Fruit fly (Drosophila melanogaster) whole organism, embryonic: ENCODE measurements around the gene CG33640.
A peak's percentile ranks its signal among the peaks of the same experiment; 100 is the strongest.

Source experiments
- Abd-B ChIP-seq: fragments of 200-800 bp; sonication (Bioruptor generic); optimal IDR thresholded peaks from 2 replicates; lab custom pipeline; 2018; ENCODE audit warnings: missing biosample characterization, mild to moderate bottlenecking, missing genetic modification characterization, moderate library complexity
- Ada2b ChIP-seq: fragments of 200-800 bp; sonication (Bioruptor generic); IDR thresholded peaks from 2 replicates; pipeline ENCODE4 v1.3.6; 2022; ENCODE audit warnings: missing biosample characterization, missing genetic modification characterization
- Blimp-1 ChIP-seq: fragments of 200-800 bp; sonication (Bioruptor generic); optimal IDR thresholded peaks from 3 replicates; lab custom pipeline; 2018; ENCODE audit warnings: missing biosample characterization, missing genetic modification characterization, mild to moderate bottlenecking, moderate library complexity, missing genetic modification reagents
- CG10147 ChIP-seq: fragments of 200-800 bp; sonication (Bioruptor generic); optimal IDR thresholded peaks from 2 replicates; lab custom pipeline; 2019; ENCODE audit warnings: missing biosample characterization, mild to moderate bottlenecking, missing genetic modification characterization, moderate library complexity
- CG10543 ChIP-seq: fragments of 200-800 bp; sonication (Bioruptor generic); optimal IDR thresholded peaks from 3 replicates; lab custom pipeline; 2017; ENCODE audit warnings: missing biosample characterization, mild to moderate bottlenecking, missing genetic modification characterization, moderate library complexity
- CG11504 ChIP-seq: fragments of 200-800 bp; sonication (Bioruptor generic); optimal IDR thresholded peaks from 3 replicates; lab custom pipeline; 2019; ENCODE audit warnings: missing biosample characterization, mild to moderate bottlenecking, missing genetic modification characterization, moderate library complexity
- CG11560 ChIP-seq: fragments of 200-800 bp; sonication (Bioruptor generic); IDR thresholded peaks from 3 replicates; pipeline ENCODE4 v1.3.6; 2022; ENCODE audit warnings: missing biosample characterization, missing genetic modification characterization
- CG11695 ChIP-seq: fragments of 200-800 bp; sonication (Bioruptor generic); IDR thresholded peaks from 3 replicates; pipeline ENCODE4 v1.3.6; 2022; ENCODE audit warnings: missing biosample characterization, missing genetic modification characterization
- CG13894 ChIP-seq: fragments of 200-800 bp; sonication (Bioruptor generic); optimal IDR thresholded peaks from 3 replicates; lab custom pipeline; 2018; ENCODE audit warnings: missing biosample characterization, mild to moderate bottlenecking, missing genetic modification characterization, moderate library complexity
- CG1647 ChIP-seq: fragments of 200-800 bp; sonication (Bioruptor generic); optimal IDR thresholded peaks from 3 replicates; lab custom pipeline; 2016; ENCODE audit warnings: missing biosample characterization, missing genetic modification characterization
- CG17568 ChIP-seq: fragments of 200-800 bp; sonication (Bioruptor generic); optimal IDR thresholded peaks from 2 replicates; lab custom pipeline; 2018; ENCODE audit warnings: missing biosample characterization, mild to moderate bottlenecking, missing genetic modification characterization, moderate library complexity
- CG18619 ChIP-seq: fragments of 200-800 bp; sonication (Bioruptor generic); optimal IDR thresholded peaks from 3 replicates; lab custom pipeline; 2017; ENCODE audit warnings: missing biosample characterization, mild to moderate bottlenecking, missing genetic modification characterization
- CG3281 ChIP-seq: fragments of 200-800 bp; sonication (Bioruptor generic); optimal IDR thresholded peaks from 3 replicates; lab custom pipeline; 2017; ENCODE audit warnings: missing biosample characterization, mild to moderate bottlenecking, missing genetic modification characterization
- CG6765 ChIP-seq: fragments of 200-800 bp; sonication (Bioruptor generic); optimal IDR thresholded peaks from 3 replicates; lab custom pipeline; 2017; ENCODE audit warnings: missing biosample characterization, mild to moderate bottlenecking, missing genetic modification characterization
- CG7556 ChIP-seq: fragments of 200-800 bp; sonication (Bioruptor generic); optimal IDR thresholded peaks from 2 replicates; lab custom pipeline; 2017; ENCODE audit warnings: missing biosample characterization, mild to moderate bottlenecking, missing genetic modification characterization
- CG7745 ChIP-seq: fragments of 200-800 bp; sonication (Bioruptor generic); optimal IDR thresholded peaks from 2 replicates; lab custom pipeline; 2018; ENCODE audit warnings: missing biosample characterization, mild to moderate bottlenecking, missing genetic modification characterization, moderate library complexity
- CG7786 ChIP-seq: fragments of 200-800 bp; sonication (Bioruptor generic); optimal IDR thresholded peaks from 2 replicates; lab custom pipeline; 2016; ENCODE audit warnings: missing biosample characterization, missing genetic modification characterization
- CG7963 ChIP-seq: fragments of 200-800 bp; sonication (Bioruptor generic); IDR thresholded peaks from 3 replicates; pipeline ENCODE4 v1.3.6; 2022; ENCODE audit warnings: missing biosample characterization, missing genetic modification characterization; ENCODE audit not compliant: partially characterized antibody
- CG8089 ChIP-seq: fragments of 200-800 bp; sonication (Bioruptor generic); optimal IDR thresholded peaks from 3 replicates; lab custom pipeline; 2016; ENCODE audit warnings: missing biosample characterization, missing genetic modification characterization
- CG8388 ChIP-seq: fragments of 200-800 bp; sonication (Bioruptor generic); optimal IDR thresholded peaks from 2 replicates; lab custom pipeline; 2019; ENCODE audit warnings: missing biosample characterization, mild to moderate bottlenecking, missing genetic modification characterization, moderate library complexity
- CG9797 ChIP-seq: fragments of 200-800 bp; sonication (Bioruptor generic); optimal IDR thresholded peaks from 3 replicates; lab custom pipeline; 2018; ENCODE audit warnings: missing biosample characterization, mild to moderate bottlenecking, missing genetic modification characterization
- CG9817 ChIP-seq: fragments of 200-800 bp; sonication (Bioruptor generic); optimal IDR thresholded peaks from 2 replicates; lab custom pipeline; 2018; ENCODE audit warnings: missing biosample characterization, mild to moderate bottlenecking, missing genetic modification characterization, moderate library complexity
- CoRest ChIP-seq: fragments of 200-800 bp; sonication (Bioruptor generic); optimal IDR thresholded peaks from 3 replicates; lab custom pipeline; 2018; ENCODE audit warnings: missing biosample characterization, mild to moderate bottlenecking, missing genetic modification characterization, moderate library complexity
- Dll ChIP-seq: fragments of 200-800 bp; sonication (Bioruptor generic); IDR thresholded peaks from 4 replicates; pipeline ENCODE4 v1.3.6; 2022; ENCODE audit warnings: missing biosample characterization, missing genetic modification characterization; ENCODE audit not compliant: partially characterized antibody
- Hr51 ChIP-seq, 2 experiments: fragments of 200-800 bp; sonication (Bioruptor generic); optimal IDR thresholded peaks; 2 replicates in 1 of 2; 3 replicates in 1 of 2; lab custom pipeline; 2016 to 2018; ENCODE audit warnings: missing biosample characterization in 2 of 2, missing genetic modification characterization in 2 of 2, mild to moderate bottlenecking in 1 of 2, moderate library complexity in 1 of 2
- MESR4 ChIP-seq: fragments of 200-800 bp; sonication (Bioruptor generic); optimal IDR thresholded peaks from 2 replicates; lab custom pipeline; 2018; ENCODE audit warnings: missing biosample characterization, mild to moderate bottlenecking, missing genetic modification characterization, moderate library complexity
- Meics ChIP-seq: fragments of 200-800 bp; sonication (Bioruptor generic); optimal IDR thresholded peaks from 2 replicates; lab custom pipeline; 2017; ENCODE audit warnings: missing biosample characterization, mild to moderate bottlenecking, missing genetic modification characterization
- NK7.1 ChIP-seq: fragments of 200-800 bp; sonication (Bioruptor generic); optimal IDR thresholded peaks from 3 replicates; lab custom pipeline; 2016; ENCODE audit warnings: missing biosample characterization, missing genetic modification characterization
- Nf-YC ChIP-seq: fragments of 200-800 bp; optimal IDR thresholded peaks from 3 replicates; lab custom pipeline; 2019; ENCODE audit warnings: missing biosample characterization, mild to moderate bottlenecking, missing genetic modification characterization, moderate library complexity
- Six4 ChIP-seq: fragments of 200-800 bp; sonication (Bioruptor generic); optimal IDR thresholded peaks from 2 replicates; lab custom pipeline; 2016; ENCODE audit warnings: missing biosample characterization, missing genetic modification characterization
- Sry-δ ChIP-seq: fragments of 200-800 bp; sonication (Bioruptor generic); optimal IDR thresholded peaks from 2 replicates; lab custom pipeline; 2016; ENCODE audit warnings: missing biosample characterization, missing genetic modification characterization
- Xrp1 ChIP-seq: fragments of 200-800 bp; sonication (Bioruptor generic); IDR thresholded peaks from 2 replicates; pipeline ENCODE4 v1.3.6; 2022; ENCODE audit warnings: missing biosample characterization, missing genetic modification characterization
- bbx ChIP-seq: fragments of 200-800 bp; sonication (Bioruptor generic); IDR thresholded peaks from 2 replicates; pipeline ENCODE4 v1.3.6; 2022; ENCODE audit warnings: missing biosample characterization, missing genetic modification characterization; ENCODE audit not compliant: partially characterized antibody
- br ChIP-seq: fragments of >200 bp; optimal IDR thresholded peaks from 2 replicates; lab custom pipeline; 2017
- cg ChIP-seq: fragments of 200-800 bp; sonication (Bioruptor generic); optimal IDR thresholded peaks from 3 replicates; lab custom pipeline; 2019; ENCODE audit warnings: missing biosample characterization, mild to moderate bottlenecking, missing genetic modification characterization, moderate library complexity
- chif ChIP-seq, 2 experiments: fragments of 200-800 bp; sonication (Bioruptor generic); optimal IDR thresholded peaks; 3 replicates each; lab custom pipeline; 2016; ENCODE audit warnings: missing biosample characterization in 2 of 2, missing genetic modification characterization in 2 of 2
- chn ChIP-seq: fragments of 200-800 bp; sonication (Bioruptor generic); optimal IDR thresholded peaks from 2 replicates; lab custom pipeline; 2016; ENCODE audit warnings: missing biosample characterization, missing genetic modification characterization
- gsb-n ChIP-seq: fragments of 200-800 bp; sonication (Bioruptor generic); optimal IDR thresholded peaks from 3 replicates; lab custom pipeline; 2018; ENCODE audit warnings: missing biosample characterization, mild to moderate bottlenecking, missing genetic modification characterization
- her ChIP-seq: fragments of 200-800 bp; sonication (Bioruptor generic); optimal IDR thresholded peaks from 2 replicates; lab custom pipeline; 2016; ENCODE audit warnings: missing biosample characterization, missing genetic modification characterization
- jing ChIP-seq: fragments of 200-800 bp; sonication (Bioruptor generic); optimal IDR thresholded peaks from 2 replicates; lab custom pipeline; 2018; ENCODE audit warnings: missing biosample characterization, mild to moderate bottlenecking, missing genetic modification characterization
- kay ChIP-seq: fragments of 200-800 bp; sonication (Bioruptor generic); optimal IDR thresholded peaks from 2 replicates; lab custom pipeline; 2016; ENCODE audit warnings: missing biosample characterization, missing genetic modification characterization
- mirr ChIP-seq: fragments of 200-800 bp; sonication (Bioruptor generic); optimal IDR thresholded peaks from 3 replicates; lab custom pipeline; 2018; ENCODE audit warnings: missing biosample characterization, mild to moderate bottlenecking, missing genetic modification characterization
- ranshi ChIP-seq: fragments of 200-800 bp; sonication (Bioruptor generic); IDR thresholded peaks from 2 replicates; pipeline ENCODE4 v1.3.6; 2022; ENCODE audit warnings: missing biosample characterization, missing genetic modification characterization
- sens ChIP-seq: fragments of 200-800 bp; sonication (Bioruptor generic); peaks from one replicate; lab custom pipeline; 2016; ENCODE audit warnings: missing biosample characterization, missing genetic modification characterization
- sug ChIP-seq: fragments of 200-800 bp; optimal IDR thresholded peaks from 2 replicates; lab custom pipeline; 2019; ENCODE audit warnings: missing biosample characterization, mild to moderate bottlenecking, missing genetic modification characterization, moderate library complexity
- tll ChIP-seq, 2 experiments: fragments of 200-800 bp in 1 of 2; fragments of >200 bp in 1 of 2; sonication (Bioruptor generic) in 1 of 2; optimal IDR thresholded peaks; 2 replicates each; lab custom pipeline; 2017 to 2019; ENCODE audit warnings: missing biosample characterization in 2 of 2, missing genetic modification characterization in 2 of 2, mild to moderate bottlenecking in 1 of 2, moderate library complexity in 1 of 2
- tna ChIP-seq: fragments of 200-800 bp; sonication (Bioruptor generic); IDR thresholded peaks from 2 replicates; pipeline ENCODE4 v1.3.6; 2022; ENCODE audit warnings: missing biosample characterization, missing genetic modification characterization; ENCODE audit not compliant: partially characterized antibody
- tup ChIP-seq: fragments of 200-800 bp; sonication (Bioruptor generic); optimal IDR thresholded peaks from 2 replicates; lab custom pipeline; 2016; ENCODE audit warnings: missing biosample characterization, mild to moderate bottlenecking, missing genetic modification characterization, moderate library complexity
- vvl ChIP-seq: fragments of 200-800 bp; sonication (Bioruptor generic); IDR thresholded peaks from 2 replicates; pipeline ENCODE4 v1.3.6; 2022; ENCODE audit warnings: missing biosample characterization, missing genetic modification characterization

CG33640 gene

DNA sequence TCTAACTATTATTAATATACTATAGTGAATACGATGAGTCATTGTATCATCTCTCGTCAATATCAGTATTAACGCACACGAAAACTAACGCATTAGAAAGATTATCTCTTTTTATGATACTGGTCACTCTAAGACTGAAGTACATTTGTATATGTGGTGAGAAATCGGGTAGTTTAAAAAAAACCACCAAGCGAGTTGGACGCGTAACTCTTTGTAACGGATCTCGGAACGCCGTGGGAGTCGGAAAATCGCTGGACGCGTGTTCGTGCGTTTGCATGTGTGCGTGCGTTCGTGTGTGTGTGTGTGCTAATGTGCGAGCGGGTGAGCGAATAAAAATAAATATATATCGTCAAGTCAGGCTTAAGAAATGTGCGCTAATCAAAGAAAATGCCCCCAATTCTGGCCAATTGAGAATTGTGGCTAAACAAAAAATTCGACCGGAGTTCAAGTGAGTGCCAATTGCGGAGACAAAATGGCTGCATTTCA, 22.4 kb downstream of the CG33640 start, which contains the start of gene kuz (continued):
- TF ChIP-seq tna (GFP tag; lab: Robert Waterston, UW) (peak; percentile 64; the same call in 1 of the 2 replicates), sug (peak; percentile 95), kay (GFP tag; lab: Kevin White, UChicago) (peak; percentile 98), NK7.1 (GFP tag; lab: Kevin White, UChicago) (peak; percentile 18), CG7556 (no peak), CG1647 (GFP tag; lab: Kevin White, UChicago) (peak; percentile 4), tup (GFP tag; lab: Kevin White, UChicago) (no peak), Ada2b (GFP tag; lab: Robert Waterston, UW) (no peak), bbx (GFP tag; lab: Robert Waterston, UW) (peak; percentile 83), CG8089 (GFP tag; lab: Kevin White, UChicago) (peak; percentile 14), CoRest (tag; lab: Kevin White, UChicago) (peak; percentile 4), CG7963 (GFP tag; lab: Robert Waterston, UW) (0 out of 3 replicates have a peak, but pooled peaks have one; percentile 56), CG13894 (tag; lab: Kevin White, UChicago) (peak; percentile 82), Xrp1 (GFP tag; lab: Robert Waterston, UW) (peak; percentile 39; the same call in 1 of the 2 replicates), ranshi (GFP tag; lab: Robert Waterston, UW) (no peak), vvl (peak; percentile 71; the same call in 1 of the 2 replicates), Meics (GFP tag; lab: Kevin White, UChicago) (no peak), chn (no peak), mirr (GFP tag; lab: Kevin White, UChicago) (peak; percentile 54), CG7745 (tag; lab: Kevin White, UChicago) (no peak), gsb-n (tag; lab: Kevin White, UChicago) (peak; percentile 2), sens (GFP tag; lab: Kevin White, UChicago) (peak; percentile 80), chif (GFP tag; optimal IDR thresholded peaks at IDR 0.05; lab: Kevin White, UChicago) (no peak), her (GFP tag; lab: Kevin White, UChicago) (peak; percentile 21), CG9817 (tag; lab: Kevin White, UChicago) (peak; percentile 18), CG18619 (GFP tag; lab: Kevin White, UChicago) (peak; percentile 2), CG17568 (GFP tag; lab: Kevin White, UChicago) (peak; percentile 21), CG11695 (no peak), CG6765 (peak; percentile 55), CG10147 (GFP tag; lab: Kevin White, UChicago) (peak; percentile 10), tll (GFP tag; optimal IDR thresholded peaks at IDR 0.05; lab: Kevin White, UChicago) (peak in 1 of 2 experiments; percentile 13), br (lab: Kevin White, UChicago) (no peak), CG11504 (peak; percentile 34), Abd-B (GFP tag; lab: Kevin White, UChicago) (no peak), CG10543 (peak; percentile 31), CG11560 (tag; lab: Robert Waterston, UW) (no peak), Six4 (GFP tag; lab: Kevin White, UChicago) (no peak), CG3281 (no peak), Dll (GFP tag; lab: Robert Waterston, UW) (peak; percentile 44; the same call in 2 of the 4 replicates), Blimp-1 (GFP tag; lab: Kevin White, UChicago) (peak; percentile 26), CG8388 (GFP tag; lab: Kevin White, UChicago) (peak; percentile 41), cg (GFP tag; lab: Kevin White, UChicago) (peak; percentile 97), Nf-YC (tag; lab: Kevin White, UChicago) (peak; percentile 52), CG7786 (GFP tag; lab: Kevin White, UChicago) (peak; percentile 19), CG9797 (GFP tag; lab: Kevin White, UChicago) (peak; percentile 30), Hr51 (GFP tag; optimal IDR thresholded peaks at IDR 0.05; lab: Kevin White, UChicago) (peak in 1 of 2 experiments; percentile 7), Sry-δ (peak; percentile 53), MESR4 (peak; percentile 58), jing (GFP tag; lab: Kevin White, UChicago) (no peak)
